Worm (Caenorhabditis elegans) whole organism, mixed stage, embryonic: ENCODE results near the gene btf-1.
A peak's percentile ranks its signal among the peaks of the same experiment; 100 is the strongest.

Experiments
- M03D4.4 ChIP-seq: sonication (generic microtip); optimal IDR thresholded peaks from 2 replicates; lab custom pipeline; 2017; ENCODE audit warnings: mild to moderate bottlenecking, missing genetic modification characterization, missing compliant biosample characterization
- blmp-1 ChIP-seq: fragments of 150-350 bp; optimal IDR thresholded peaks from 2 replicates; lab custom pipeline; 2014; ENCODE audit warnings: missing biosample characterization, missing genetic modification characterization
- ceh-39 ChIP-seq: fragments of 150-350 bp; optimal IDR thresholded peaks from 2 replicates; lab custom pipeline; 2014; ENCODE audit warnings: missing biosample characterization, missing genetic modification characterization
- ceh-43 ChIP-seq: fragments of 200-800 bp; sonication (Bioruptor generic); optimal IDR thresholded peaks from 2 replicates; lab custom pipeline; 2018; ENCODE audit warnings: mild to moderate bottlenecking, missing genetic modification characterization, moderate library complexity, missing compliant biosample characterization
- ceh-83 ChIP-seq: fragments of 200-800 bp; sonication (Bioruptor generic); optimal IDR thresholded peaks from 2 replicates; lab custom pipeline; 2018; ENCODE audit warnings: mild to moderate bottlenecking, missing genetic modification characterization, missing compliant biosample characterization
- ces-1 ChIP-seq: fragments of 150-350 bp; optimal IDR thresholded peaks from 2 replicates; lab custom pipeline; 2014; ENCODE audit warnings: missing biosample characterization, missing genetic modification reagents, missing genetic modification characterization
- cnd-1 ChIP-seq: fragments of 200-800 bp; sonication (Bioruptor generic); optimal IDR thresholded peaks from 2 replicates; lab custom pipeline; 2018; ENCODE audit warnings: mild to moderate bottlenecking, missing genetic modification characterization, missing compliant biosample characterization
- drap-1 ChIP-seq: fragments of 200-800 bp; sonication (Bioruptor generic); optimal IDR thresholded peaks from 3 replicates; lab custom pipeline; 2018; ENCODE audit warnings: mild to moderate bottlenecking, missing genetic modification characterization, missing compliant biosample characterization
- elt-1 ChIP-seq: sonication (generic microtip); optimal IDR thresholded peaks from 2 replicates; lab custom pipeline; 2017; ENCODE audit warnings: missing genetic modification characterization, mild to moderate bottlenecking, missing compliant biosample characterization, antibody characterized with exemption, moderate library complexity, borderline replicate concordance; ENCODE audit not compliant: insufficient read depth
- flh-1 ChIP-seq: fragments of 200-800 bp; sonication (Bioruptor generic); optimal IDR thresholded peaks from 2 replicates; lab custom pipeline; 2018; ENCODE audit warnings: mild to moderate bottlenecking, missing genetic modification characterization, moderate library complexity, missing compliant biosample characterization
- ham-2 ChIP-seq: fragments of 200-800 bp; sonication (Bioruptor generic); optimal IDR thresholded peaks from 2 replicates; lab custom pipeline; 2018; ENCODE audit warnings: mild to moderate bottlenecking, missing genetic modification characterization, missing compliant biosample characterization
- lin-32 ChIP-seq: fragments of 200-800 bp; sonication (Bioruptor generic); optimal IDR thresholded peaks from 2 replicates; lab custom pipeline; 2018; ENCODE audit warnings: mild to moderate bottlenecking, missing genetic modification characterization, missing compliant biosample characterization
- lsy-2 ChIP-seq: fragments of 150-350 bp; optimal IDR thresholded peaks from 2 replicates; lab custom pipeline; 2014; ENCODE audit warnings: missing biosample characterization, missing genetic modification characterization
- mab-5 ChIP-seq: fragments of 150-350 bp; optimal IDR thresholded peaks from 2 replicates; lab custom pipeline; 2014; ENCODE audit warnings: missing biosample characterization, missing genetic modification characterization
- mep-1 ChIP-seq: fragments of 150-350 bp; optimal IDR thresholded peaks from 2 replicates; lab custom pipeline; 2017; ENCODE audit warnings: missing biosample characterization, missing genetic modification reagents, missing genetic modification characterization, inconsistent platforms
- mls-2 ChIP-seq: sonication (generic microtip); optimal IDR thresholded peaks from 2 replicates; lab custom pipeline; 2016; ENCODE audit warnings: mild to moderate bottlenecking, missing genetic modification characterization, moderate library complexity, missing compliant biosample characterization
- nhr-2 ChIP-seq: fragments of 150-350 bp; optimal IDR thresholded peaks from 2 replicates; lab custom pipeline; 2014; ENCODE audit warnings: missing biosample characterization, missing genetic modification characterization
- nhr-28 ChIP-seq: fragments of 150-350 bp; optimal IDR thresholded peaks from 2 replicates; lab custom pipeline; 2014; ENCODE audit warnings: missing biosample characterization, missing genetic modification characterization
- nhr-76 ChIP-seq: sonication (generic microtip); optimal IDR thresholded peaks from 2 replicates; lab custom pipeline; 2017; ENCODE audit warnings: missing biosample characterization, missing genetic modification characterization
- pha-4 ChIP-seq: fragments of 150-350 bp; optimal IDR thresholded peaks from 2 replicates; lab custom pipeline; 2018; ENCODE audit warnings: missing biosample characterization, missing genetic modification reagents, missing genetic modification characterization
- sem-2 ChIP-seq: fragments of 200-800 bp; sonication (Bioruptor generic); optimal IDR thresholded peaks from 2 replicates; lab custom pipeline; 2018; ENCODE audit warnings: mild to moderate bottlenecking, missing genetic modification characterization, missing compliant biosample characterization
- tbx-8 ChIP-seq: fragments of 200-800 bp; sonication (Bioruptor generic); optimal IDR thresholded peaks from 2 replicates; lab custom pipeline; 2018; ENCODE audit warnings: mild to moderate bottlenecking, missing genetic modification characterization, moderate library complexity, missing compliant biosample characterization
- unc-39 ChIP-seq: fragments of 150-350 bp; optimal IDR thresholded peaks from 2 replicates; lab custom pipeline; 2014; ENCODE audit warnings: missing biosample characterization, missing genetic modification characterization
- unc-62 ChIP-seq: fragments of 150-350 bp; optimal IDR thresholded peaks from 2 replicates; lab custom pipeline; 2014; ENCODE audit warnings: missing biosample characterization, missing genetic modification reagents, missing genetic modification characterization
- ztf-11 ChIP-seq: fragments of 150-350 bp; optimal IDR thresholded peaks from 2 replicates; lab custom pipeline; 2014; ENCODE audit warnings: missing biosample characterization, missing genetic modification characterization

btf-1 gene

DNA sequence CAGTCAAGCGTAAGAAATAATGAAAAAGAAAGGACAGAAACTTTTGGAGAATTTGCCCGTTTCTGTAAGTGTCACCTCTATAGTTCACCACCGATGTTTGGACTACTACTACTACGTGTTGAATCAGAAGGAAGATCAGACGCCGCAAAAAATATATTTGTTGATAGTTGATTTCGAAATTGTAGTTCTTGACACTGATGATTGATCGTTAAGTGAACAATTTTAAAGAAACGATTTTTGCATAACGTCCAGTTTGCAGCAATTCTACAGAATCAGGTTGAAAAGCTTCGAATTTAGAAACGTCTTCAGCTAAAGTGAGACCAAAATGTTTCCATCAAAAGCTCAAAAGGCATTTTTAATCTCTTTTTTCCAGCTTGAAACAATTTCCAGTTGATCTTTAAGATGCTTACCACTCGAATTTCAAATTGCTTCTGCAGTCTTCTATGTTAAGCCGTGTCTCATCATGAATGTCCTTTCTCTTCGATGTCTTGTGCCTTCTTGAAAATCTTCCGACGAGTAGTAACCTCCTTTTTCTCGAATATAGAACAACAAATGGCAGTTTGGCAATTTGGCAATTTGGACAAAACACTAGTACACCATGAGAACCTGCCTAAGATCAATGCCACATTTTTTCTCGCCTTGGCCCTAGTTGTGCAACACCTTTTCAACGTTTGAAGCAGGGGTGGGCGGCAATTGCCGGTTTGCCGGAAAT lies 4.1 kb upstream of the btf-1 start:
- TF ChIP-seq ceh-43 (GFP tag; lab: Kevin White, UChicago): no peak
- no peak for TF ChIP-seq cnd-1 (tag; lab: Kevin White, UChicago)
- no peak for TF ChIP-seq mep-1 (tag; lab: Kevin White, UChicago)
- no peak for TF ChIP-seq ceh-39 (tag; lab: Kevin White, UChicago)
- no peak for TF ChIP-seq blmp-1
- TF ChIP-seq unc-62: no peak
- TF ChIP-seq nhr-2 (tag; lab: Kevin White, UChicago): no peak
- no peak for TF ChIP-seq lsy-2
- no peak for TF ChIP-seq ces-1
- no peak for TF ChIP-seq pha-4 (tag; lab: Kevin White, UChicago)
- TF ChIP-seq mls-2 (tag; lab: Kevin White, UChicago): no peak
- TF ChIP-seq unc-39 (tag; lab: Kevin White, UChicago): no peak
- no peak for TF ChIP-seq ceh-83
- no peak for TF ChIP-seq mab-5
- no peak for TF ChIP-seq sem-2 (GFP tag; lab: Kevin White, UChicago)
- TF ChIP-seq ztf-11 (tag; lab: Kevin White, UChicago): no peak
- no peak for TF ChIP-seq lin-32 (GFP tag; lab: Kevin White, UChicago)
- TF ChIP-seq, all 35 proteins: peak for 0

DNA sequence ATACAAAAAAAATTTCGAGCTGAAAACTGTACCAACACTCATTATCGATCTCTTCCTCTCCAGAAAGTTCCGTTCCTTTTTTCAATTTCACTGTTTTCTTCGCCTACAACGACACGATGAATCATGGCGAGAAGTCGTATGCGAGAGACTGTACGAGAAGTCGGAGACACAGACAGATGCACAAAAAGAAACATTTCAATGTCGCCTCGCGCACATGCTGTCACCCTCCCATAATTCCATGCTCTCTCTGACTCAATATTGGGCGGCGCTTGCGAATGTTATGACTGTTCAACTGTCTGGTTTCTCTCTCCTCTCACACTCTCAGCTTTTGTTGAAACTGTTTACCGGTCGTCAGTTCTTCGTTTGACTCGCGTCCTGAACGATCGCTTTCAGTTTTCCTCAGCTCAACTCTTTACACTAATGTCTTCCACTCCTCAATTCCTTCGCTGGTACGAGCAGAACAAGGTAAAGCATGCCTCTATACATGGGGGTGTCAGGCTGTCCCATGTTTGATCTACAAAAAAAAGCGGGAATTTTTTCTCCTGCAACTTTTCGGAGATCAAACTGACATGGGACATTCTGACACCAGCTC lies 3.2 kb upstream of the btf-1 start:
- TF ChIP-seq ztf-11 (tag; lab: Kevin White, UChicago) (no peak), ces-1 (peak; percentile 9), pha-4 (tag; lab: Kevin White, UChicago) (peak; percentile 51)

DNA sequence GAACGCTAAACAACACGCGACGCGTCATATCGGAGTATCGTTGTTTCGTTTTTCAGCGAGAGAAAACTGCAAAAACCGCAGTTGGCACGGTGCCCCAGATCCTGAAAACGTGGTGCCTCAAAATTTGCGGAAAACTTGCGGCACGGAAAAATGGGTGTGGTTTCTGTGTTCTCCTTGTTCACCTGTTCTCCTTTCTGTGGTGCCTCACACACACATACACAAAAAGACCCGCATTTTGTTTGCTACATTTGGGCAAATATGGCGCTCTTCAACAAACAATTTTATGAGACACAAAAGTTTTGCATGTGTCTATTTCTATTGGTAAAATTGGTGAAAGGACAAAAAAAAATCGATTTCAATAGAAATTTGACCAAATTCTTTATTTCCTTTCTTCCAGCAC lies 1.1 kb upstream of the btf-1 start:
- no peak for TF ChIP-seq ceh-39 (tag; lab: Kevin White, UChicago)
- TF ChIP-seq mep-1 (tag; lab: Kevin White, UChicago): no peak
- no peak for TF ChIP-seq ham-2 (GFP tag; lab: Kevin White, UChicago)
- no peak for TF ChIP-seq unc-39 (tag; lab: Kevin White, UChicago)
- no peak for TF ChIP-seq mab-5
- TF ChIP-seq blmp-1: no peak
- no peak for TF ChIP-seq lin-32 (GFP tag; lab: Kevin White, UChicago)
- TF ChIP-seq tbx-8 (GFP tag; lab: Kevin White, UChicago): no peak
- no peak for TF ChIP-seq unc-62
- TF ChIP-seq M03D4.4 (tag; lab: Kevin White, UChicago): no peak
- no peak for TF ChIP-seq nhr-76 (tag; lab: Kevin White, UChicago)
- no peak for TF ChIP-seq cnd-1 (tag; lab: Kevin White, UChicago)
- TF ChIP-seq flh-1 (GFP tag; lab: Kevin White, UChicago): no peak

DNA sequence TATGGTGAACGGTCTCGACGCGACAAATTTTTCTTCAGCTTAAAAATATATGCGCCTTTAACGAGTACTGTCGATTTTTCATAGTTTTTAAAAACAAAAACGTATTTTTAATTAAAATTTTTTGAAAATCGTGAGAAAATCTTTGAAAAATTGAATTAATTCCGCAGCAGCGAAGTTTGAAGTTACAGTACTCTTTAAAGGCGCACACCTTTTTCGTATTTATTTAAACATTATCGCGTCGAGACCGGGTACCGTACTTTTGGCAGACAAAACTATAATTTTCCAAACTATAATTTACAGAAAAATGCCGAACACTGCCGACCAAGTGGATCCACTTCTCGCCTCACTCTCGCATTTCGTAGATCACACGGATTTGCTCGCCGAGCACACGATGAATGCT lies 15.8 kb downstream of the btf-1 start, which contains the start of gene F15D4.2:
Gene F15D4.2 (plus strand): TSS at position 301 of the 400 bp plus-strand sequence.
- no peak for TF ChIP-seq drap-1 (GFP tag; lab: Kevin White, UChicago)
- TF ChIP-seq elt-1 (tag; lab: Kevin White, UChicago): no peak
- no peak for TF ChIP-seq unc-62
- no peak for TF ChIP-seq ces-1

DNA sequence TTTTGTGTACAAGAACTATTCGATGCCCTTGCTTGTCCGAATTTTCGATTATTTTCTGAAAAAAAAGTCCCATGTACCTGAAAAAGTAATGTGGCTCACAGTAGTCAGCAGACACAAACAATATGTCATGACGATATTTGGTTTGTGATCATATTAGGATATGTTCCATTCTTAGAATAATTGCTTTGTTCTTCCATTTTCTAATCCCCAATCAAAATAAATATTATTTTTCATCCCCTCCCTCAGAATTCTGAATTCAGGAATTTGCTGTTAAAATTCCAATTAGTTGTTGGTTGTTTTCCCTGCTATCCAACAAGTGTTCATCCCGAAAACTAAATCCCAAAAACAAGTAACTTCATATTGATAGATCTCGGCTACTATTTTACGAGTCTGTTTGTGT lies 19.4 kb downstream of the btf-1 start:
- no peak for TF ChIP-seq nhr-28
- no peak for TF ChIP-seq mab-5
- TF ChIP-seq drap-1 (GFP tag; lab: Kevin White, UChicago): no peak
- TF ChIP-seq mls-2 (tag; lab: Kevin White, UChicago): no peak
- TF ChIP-seq sem-2 (GFP tag; lab: Kevin White, UChicago): no peak
- no peak for TF ChIP-seq nhr-2 (tag; lab: Kevin White, UChicago)
- no peak for TF ChIP-seq M03D4.4 (tag; lab: Kevin White, UChicago)
- TF ChIP-seq lsy-2: no peak

DNA sequence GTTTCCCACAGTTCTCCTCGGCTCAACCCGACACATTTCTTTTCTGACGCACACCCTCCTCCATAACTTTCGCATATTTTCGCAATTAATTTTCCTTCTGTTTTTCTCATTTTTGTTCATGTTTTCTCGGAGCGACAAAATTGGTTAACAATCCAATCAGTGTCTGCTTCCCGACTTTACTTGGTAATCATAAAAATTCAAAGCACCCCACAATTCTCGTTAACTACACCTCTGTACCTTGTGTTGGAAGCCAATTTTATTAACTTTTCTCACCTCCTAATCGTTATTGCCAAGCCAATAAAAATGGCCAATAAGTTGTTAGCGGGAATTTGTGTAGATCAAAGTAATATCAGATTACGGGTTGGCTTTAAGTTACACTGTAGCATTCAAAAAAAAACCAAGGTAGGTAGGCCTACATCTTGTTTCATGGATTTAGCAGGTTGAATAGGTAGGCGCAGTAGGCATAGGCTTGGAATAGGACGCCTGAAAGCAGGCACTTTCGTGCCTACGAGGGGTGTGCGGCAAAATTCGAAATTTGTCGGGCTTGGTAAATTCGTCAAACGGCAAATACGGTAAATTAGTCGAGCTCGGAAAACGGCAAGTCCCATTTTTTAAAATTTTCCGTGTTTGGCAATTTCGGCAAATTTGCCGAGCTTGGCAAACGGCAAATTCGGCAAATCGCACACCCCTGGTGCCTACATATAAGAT lies 30.7 kb downstream of the btf-1 start:
- no peak for TF ChIP-seq ztf-11 (tag; lab: Kevin White, UChicago)
